Worm (Caenorhabditis elegans) whole organism, young adult: Measurements from ENCODE around the gene T01G1.2.

Source experiments
- B0019.2 ChIP-seq: fragments of 200-800 bp; sonication (Bioruptor generic); conservative IDR thresholded peaks from 2 replicates; pipeline ENCODE4 v1.3.6; 2022; ENCODE audit warnings: missing genetic modification reagents, missing genetic modification characterization, missing compliant biosample characterization
- B0261.1 ChIP-seq: sonication (generic microtip); optimal IDR thresholded peaks from 2 replicates; lab custom pipeline; 2016; ENCODE audit warnings: mild to moderate bottlenecking, missing genetic modification characterization, moderate library complexity, missing compliant biosample characterization
- F10E7.11 ChIP-seq: sonication (generic microtip); optimal IDR thresholded peaks from 2 replicates; lab custom pipeline; 2017; ENCODE audit warnings: mild to moderate bottlenecking, missing genetic modification characterization, moderate library complexity, missing compliant biosample characterization
- F49E8.2 ChIP-seq: sonication (generic microtip); optimal IDR thresholded peaks from 3 replicates; lab custom pipeline; 2017; ENCODE audit warnings: missing genetic modification characterization, mild to moderate bottlenecking, missing compliant biosample characterization, antibody characterized with exemption, moderate library complexity; ENCODE audit not compliant: insufficient read depth
- F52B5.7 ChIP-seq: sonication (generic microtip); optimal IDR thresholded peaks from 2 replicates; lab custom pipeline; 2016; ENCODE audit warnings: mild to moderate bottlenecking, missing genetic modification characterization, missing compliant biosample characterization
- F57C9.4 ChIP-seq: sonication (generic microtip); optimal IDR thresholded peaks from 2 replicates; lab custom pipeline; 2017; ENCODE audit warnings: mild to moderate bottlenecking, missing genetic modification characterization, missing compliant biosample characterization
- K12H6.12 ChIP-seq: fragments of 200-800 bp; sonication (Bioruptor generic); optimal IDR thresholded peaks from 2 replicates; lab custom pipeline; 2018; ENCODE audit warnings: mild to moderate bottlenecking, missing genetic modification characterization, missing compliant biosample characterization
- Y53G8AR.9 ChIP-seq: fragments of 200-800 bp; sonication (Bioruptor generic); conservative IDR thresholded peaks from 2 replicates; pipeline ENCODE4 v1.3.6; 2022; ENCODE audit warnings: missing genetic modification reagents, missing genetic modification characterization, missing compliant biosample characterization
- Y95B8A.8 ChIP-seq: fragments of 200-800 bp; sonication (Bioruptor generic); IDR thresholded peaks from 2 replicates; pipeline ENCODE4 v1.3.6; 2022; ENCODE audit warnings: missing genetic modification reagents, missing genetic modification characterization, missing compliant biosample characterization
- ZK185.1 ChIP-seq: sonication (generic microtip); optimal IDR thresholded peaks from 2 replicates; lab custom pipeline; 2016; ENCODE audit warnings: mild to moderate bottlenecking, missing genetic modification characterization, missing compliant biosample characterization; ENCODE audit not compliant: poor library complexity, severe bottlenecking
- aptf-2 ChIP-seq: fragments of 200-800 bp; sonication (Bioruptor generic); conservative IDR thresholded peaks from 2 replicates; pipeline ENCODE4 v1.3.6; 2022; ENCODE audit warnings: missing genetic modification reagents, missing genetic modification characterization, missing compliant biosample characterization
- aptf-3 ChIP-seq: fragments of 200-800 bp; sonication (Bioruptor generic); IDR thresholded peaks from 2 replicates; pipeline ENCODE4 v1.3.6; 2022; ENCODE audit warnings: missing genetic modification characterization, missing compliant biosample characterization
- athp-1 ChIP-seq: sonication (generic microtip); optimal IDR thresholded peaks from 2 replicates; lab custom pipeline; 2017; ENCODE audit warnings: mild to moderate bottlenecking, missing genetic modification characterization, missing compliant biosample characterization
- bed-2 ChIP-seq: fragments of 200-800 bp; sonication (Bioruptor generic); IDR thresholded peaks from 2 replicates; pipeline ENCODE4 v1.3.6; 2022; ENCODE audit warnings: missing genetic modification reagents, missing genetic modification characterization, missing compliant biosample characterization
- ccch-3 ChIP-seq: fragments of 200-800 bp; sonication (Bioruptor generic); optimal IDR thresholded peaks from 2 replicates; lab custom pipeline; 2018; ENCODE audit warnings: mild to moderate bottlenecking, missing genetic modification characterization, missing compliant biosample characterization
- ceh-27 ChIP-seq: fragments of 200-800 bp; sonication (Bioruptor generic); optimal IDR thresholded peaks from 2 replicates; lab custom pipeline; 2018; ENCODE audit warnings: mild to moderate bottlenecking, missing genetic modification characterization, moderate library complexity, missing compliant biosample characterization
- ceh-79 ChIP-seq: sonication (generic microtip); optimal IDR thresholded peaks from 2 replicates; lab custom pipeline; 2017; ENCODE audit warnings: mild to moderate bottlenecking, missing genetic modification characterization, missing compliant biosample characterization
- ceh-91 ChIP-seq: fragments of 200-800 bp; sonication (Bioruptor generic); IDR thresholded peaks from 2 replicates; pipeline ENCODE4 v1.3.6; 2022; ENCODE audit warnings: missing genetic modification reagents, missing genetic modification characterization, missing compliant biosample characterization
- efl-1 ChIP-seq: fragments of 150-350 bp; optimal IDR thresholded peaks from 2 replicates; lab custom pipeline; 2014; ENCODE audit warnings: missing biosample characterization, missing genetic modification reagents, missing genetic modification characterization
- egl-18 ChIP-seq: fragments of 200-800 bp; sonication (Bioruptor generic); IDR thresholded peaks from 2 replicates; pipeline ENCODE4 v1.3.6; 2022; ENCODE audit warnings: missing genetic modification reagents, missing genetic modification characterization, missing compliant biosample characterization
- fkh-3 ChIP-seq: sonication (generic microtip); optimal IDR thresholded peaks from 2 replicates; lab custom pipeline; 2016; ENCODE audit warnings: mild to moderate bottlenecking, missing genetic modification characterization, missing compliant biosample characterization
- him-1 ChIP-seq: sonication (generic microtip); optimal IDR thresholded peaks from 2 replicates; lab custom pipeline; 2016; ENCODE audit warnings: missing genotype, missing genetic modification reagents, missing genetic modification characterization, missing compliant biosample characterization
- hlh-12 ChIP-seq: sonication (generic microtip); optimal IDR thresholded peaks from 2 replicates; lab custom pipeline; 2016; ENCODE audit warnings: missing genetic modification characterization, missing compliant biosample characterization
- lag-1 ChIP-seq: fragments of 200-800 bp; sonication (Bioruptor generic); IDR thresholded peaks from 2 replicates; pipeline ENCODE4 v1.3.6; 2022; ENCODE audit warnings: missing genetic modification reagents, missing genetic modification characterization, missing compliant biosample characterization
- let-526 ChIP-seq: fragments of 200-800 bp; sonication (Bioruptor generic); IDR thresholded peaks from 2 replicates; pipeline ENCODE4 v1.3.6; 2022; ENCODE audit warnings: missing genetic modification reagents, missing genetic modification characterization, missing compliant biosample characterization
- let-607 ChIP-seq, 2 experiments: fragments of 200-800 bp in 1 of 2; sonication (Bioruptor generic) in 1 of 2; sonication (generic microtip) in 1 of 2; optimal IDR thresholded peaks; 2 replicates each; lab custom pipeline; 2016 to 2018; ENCODE audit warnings: mild to moderate bottlenecking in 2 of 2, missing compliant biosample characterization in 2 of 2, missing genetic modification characterization in 2 of 2, moderate library complexity in 2 of 2, missing genotype in 1 of 2
- lin-35 ChIP-seq, 3 experiments: fragments of 150-350 bp in 2 of 3; sonication (generic microtip) in 1 of 3; optimal IDR thresholded peaks; 2 replicates each; lab custom pipeline; 2014 to 2018; ENCODE audit warnings: missing biosample characterization in 3 of 3, missing genetic modification characterization in 3 of 3, missing genetic modification reagents in 3 of 3
- lin-54 ChIP-seq: fragments of 200-800 bp; sonication (Bioruptor generic); optimal IDR thresholded peaks from 2 replicates; lab custom pipeline; 2018; ENCODE audit warnings: mild to moderate bottlenecking, missing genetic modification characterization, missing compliant biosample characterization
- lir-1 ChIP-seq: fragments of 200-800 bp; sonication (Bioruptor generic); conservative IDR thresholded peaks from 2 replicates; pipeline ENCODE4 v1.3.6; 2022; ENCODE audit warnings: missing genetic modification reagents, missing genetic modification characterization, missing compliant biosample characterization
- lsl-1 ChIP-seq: fragments of 200-800 bp; sonication (Bioruptor generic); optimal IDR thresholded peaks from 2 replicates; lab custom pipeline; 2018; ENCODE audit warnings: mild to moderate bottlenecking, missing genetic modification characterization, moderate library complexity, missing compliant biosample characterization
- madf-10 ChIP-seq: sonication (generic microtip); optimal IDR thresholded peaks from 2 replicates; lab custom pipeline; 2016; ENCODE audit warnings: mild to moderate bottlenecking, missing genetic modification characterization, missing compliant biosample characterization
- mel-28 ChIP-seq: sonication (generic microtip); optimal IDR thresholded peaks from 2 replicates; lab custom pipeline; 2016; ENCODE audit warnings: borderline replicate concordance, mild to moderate bottlenecking, missing genetic modification characterization, missing compliant biosample characterization
- mes-4 ChIP-seq: sonication (generic microtip); optimal IDR thresholded peaks from 2 replicates; lab custom pipeline; 2016; ENCODE audit warnings: missing genotype, missing genetic modification characterization, missing compliant biosample characterization
- nfya-2 ChIP-seq: fragments of 200-800 bp; sonication (Bioruptor generic); IDR thresholded peaks from 2 replicates; pipeline ENCODE4 v1.3.6; 2022; ENCODE audit warnings: missing genetic modification reagents, missing genetic modification characterization, missing compliant biosample characterization
- nhr-27 ChIP-seq: fragments of 200-800 bp; sonication (Bioruptor generic); optimal IDR thresholded peaks from 2 replicates; lab custom pipeline; 2018; ENCODE audit warnings: mild to moderate bottlenecking, missing genetic modification characterization, moderate library complexity, missing compliant biosample characterization
- nhr-80 ChIP-seq: sonication (generic microtip); optimal IDR thresholded peaks from 2 replicates; lab custom pipeline; 2016; ENCODE audit warnings: missing genetic modification characterization, missing compliant biosample characterization
- pbrm-1 ChIP-seq: fragments of 200-800 bp; sonication (Bioruptor generic); IDR thresholded peaks from 2 replicates; pipeline ENCODE4 v1.3.6; 2022; ENCODE audit warnings: missing genetic modification reagents, missing genetic modification characterization, missing compliant biosample characterization
- repo-1 ChIP-seq: sonication (generic microtip); optimal IDR thresholded peaks from 2 replicates; lab custom pipeline; 2017; ENCODE audit warnings: mild to moderate bottlenecking, missing genetic modification characterization, missing compliant biosample characterization
- sdz-38 ChIP-seq: sonication (generic microtip); optimal IDR thresholded peaks from 2 replicates; lab custom pipeline; 2016; ENCODE audit warnings: missing genotype, missing genetic modification characterization, missing compliant biosample characterization
- snpc-1.3 ChIP-seq: sonication (generic microtip); optimal IDR thresholded peaks from 2 replicates; lab custom pipeline; 2017; ENCODE audit warnings: missing genetic modification characterization, mild to moderate bottlenecking, missing compliant biosample characterization, antibody characterized with exemption, moderate library complexity, missing genotype, missing genetic modification reagents; ENCODE audit not compliant: insufficient read depth
- tbx-9 ChIP-seq: sonication (generic microtip); optimal IDR thresholded peaks from 2 replicates; lab custom pipeline; 2016; ENCODE audit warnings: borderline replicate concordance, missing genetic modification characterization, inconsistent platforms, missing compliant biosample characterization
- unc-62 ChIP-seq: fragments of 150-350 bp; optimal IDR thresholded peaks from 2 replicates; lab custom pipeline; 2014; ENCODE audit warnings: missing biosample characterization, missing genetic modification reagents, missing genetic modification characterization
- ztf-18 ChIP-seq: sonication (generic microtip); optimal IDR thresholded peaks from 2 replicates; lab custom pipeline; 2016; ENCODE audit warnings: missing genotype, mild to moderate bottlenecking, missing genetic modification characterization, missing compliant biosample characterization
- ztf-26 ChIP-seq: sonication (generic microtip); optimal IDR thresholded peaks from 2 replicates; lab custom pipeline; 2017; ENCODE audit warnings: missing genetic modification characterization, missing compliant biosample characterization
- ztf-28 ChIP-seq: fragments of 200-800 bp; sonication (Bioruptor generic); IDR thresholded peaks from 2 replicates; pipeline ENCODE4 v1.3.6; 2022; ENCODE audit warnings: missing genetic modification reagents, missing genetic modification characterization, missing compliant biosample characterization
- ztf-3 ChIP-seq: fragments of 200-800 bp; sonication (Bioruptor generic); optimal IDR thresholded peaks from 2 replicates; lab custom pipeline; 2018; ENCODE audit warnings: mild to moderate bottlenecking, missing genetic modification characterization, missing compliant biosample characterization

Gene T01G1.2

DNA sequence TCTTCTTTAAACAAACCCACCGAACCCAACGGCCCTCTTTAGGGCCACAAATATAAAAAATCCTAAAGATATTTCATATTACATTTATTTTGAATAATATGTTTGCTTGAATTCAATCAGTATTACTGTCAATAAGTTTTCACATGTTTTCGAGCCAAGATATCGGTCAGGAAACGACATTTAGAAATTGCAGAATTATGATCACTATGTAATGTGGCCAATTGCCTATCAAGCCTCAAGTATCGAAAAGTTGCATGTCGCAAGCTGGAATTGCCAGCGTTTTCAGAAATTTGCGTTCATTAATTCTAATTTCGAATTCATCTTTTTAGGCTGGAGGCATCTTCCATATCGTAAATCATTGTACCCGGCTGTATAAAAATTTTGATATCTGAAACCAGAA lies 47.3 kb downstream of the T01G1.2 start (continued):
- TF ChIP-seq fkh-3 (tag; lab: Kevin White, UChicago) (no peak), Y95B8A.8 (GFP tag; lab: Robert Waterston, UW) (peak; percentile 71; the same call in 1 of the 2 replicates), ceh-91 (no peak), mes-4 (tag; lab: Kevin White, UChicago) (no peak), Y53G8AR.9 (GFP tag; lab: Robert Waterston, UW) (0 out of 2 replicates have a peak, but pooled peaks have one; percentile 55), egl-18 (GFP tag; lab: Robert Waterston, UW) (no peak), lir-1 (GFP tag; lab: Robert Waterston, UW) (no peak), lin-35 (GFP tag; optimal IDR thresholded peaks at IDR 0.05; lab: Kevin White, UChicago) (no peak), ZK185.1 (tag; lab: Kevin White, UChicago) (peak; percentile 11), F52B5.7 (tag; lab: Kevin White, UChicago) (no peak), F49E8.2 (peak; percentile 82), F57C9.4 (no peak), lsl-1 (peak; percentile 1), ztf-18 (tag; lab: Kevin White, UChicago) (no peak), nhr-80 (tag; lab: Kevin White, UChicago) (no peak), ztf-3 (no peak), ceh-27 (no peak), tbx-9 (tag; lab: Kevin White, UChicago) (no peak), him-1 (tag; lab: Kevin White, UChicago) (no peak), F10E7.11 (tag; lab: Kevin White, UChicago) (no peak), ztf-28 (no peak), unc-62 (no peak), efl-1 (GFP tag; lab: Kevin White, UChicago) (no peak), aptf-2 (GFP tag; lab: Robert Waterston, UW) (no peak), ccch-3 (GFP tag; lab: Kevin White, UChicago) (no peak), B0019.2 (GFP tag; lab: Robert Waterston, UW) (no peak), aptf-3 (GFP tag; lab: Robert Waterston, UW) (0 out of 2 replicates have a peak, but pooled peaks have one; percentile 69), ztf-26 (tag; lab: Kevin White, UChicago) (no peak), bed-2 (GFP tag; lab: Robert Waterston, UW) (no peak), hlh-12 (tag; lab: Kevin White, UChicago) (no peak), pbrm-1 (GFP tag; lab: Robert Waterston, UW) (peak; percentile 33; the same call in 1 of the 2 replicates), ceh-79 (tag; lab: Kevin White, UChicago) (no peak), nhr-27 (tag; lab: Kevin White, UChicago) (no peak), lin-54 (GFP tag; lab: Kevin White, UChicago) (peak; percentile 26), K12H6.12 (tag; lab: Kevin White, UChicago) (no peak), nfya-2 (no peak), let-607 (tag; optimal IDR thresholded peaks at IDR 0.05; lab: Kevin White, UChicago) (no peak), athp-1 (tag; lab: Kevin White, UChicago) (peak; percentile 15), sdz-38 (no peak), let-526 (GFP tag; lab: Robert Waterston, UW) (no peak), B0261.1 (tag; lab: Kevin White, UChicago) (no peak), snpc-1.3 (tag; lab: Kevin White, UChicago) (no peak), madf-10 (no peak), lag-1 (no peak), repo-1 (tag; lab: Kevin White, UChicago) (no peak), mel-28 (tag; lab: Kevin White, UChicago) (no peak)
